Worm (Caenorhabditis elegans) whole organism, young adult: ENCODE measurements around the gene rbm-26.

Experiments used
- B0019.2 ChIP-seq: fragments of 200-800 bp; sonication (Bioruptor generic); conservative IDR thresholded peaks from 2 replicates; pipeline ENCODE4 v1.3.6; 2022; ENCODE audit warnings: missing genetic modification reagents, missing genetic modification characterization, missing compliant biosample characterization
- B0336.3 ChIP-seq: fragments of 200-800 bp; sonication (Bioruptor generic); IDR thresholded peaks from 2 replicates; pipeline ENCODE4 v1.3.6; 2022; ENCODE audit warnings: missing genetic modification characterization, missing compliant biosample characterization
- C17E4.6 ChIP-seq: fragments of 200-800 bp; sonication (Bioruptor generic); IDR thresholded peaks from 2 replicates; pipeline ENCODE4 v1.3.6; 2022; ENCODE audit warnings: missing genetic modification reagents, missing genetic modification characterization, missing compliant biosample characterization
- F22D6.2 ChIP-seq: sonication (generic microtip); optimal IDR thresholded peaks from 2 replicates; lab custom pipeline; 2016; ENCODE audit warnings: mild to moderate bottlenecking, missing genetic modification characterization, missing compliant biosample characterization
- F39B2.1 ChIP-seq: fragments of 200-800 bp; sonication (Bioruptor generic); IDR thresholded peaks from 2 replicates; pipeline ENCODE4 v1.3.6; 2022; ENCODE audit warnings: missing genetic modification reagents, missing genetic modification characterization, missing compliant biosample characterization
- F52B5.7 ChIP-seq: sonication (generic microtip); optimal IDR thresholded peaks from 2 replicates; lab custom pipeline; 2016; ENCODE audit warnings: mild to moderate bottlenecking, missing genetic modification characterization, missing compliant biosample characterization
- T07F8.4 ChIP-seq: sonication (generic microtip); optimal IDR thresholded peaks from 2 replicates; lab custom pipeline; 2016; ENCODE audit warnings: mild to moderate bottlenecking, missing genetic modification characterization, moderate library complexity, missing compliant biosample characterization
- T26A5.8 ChIP-seq: sonication (generic microtip); optimal IDR thresholded peaks from 2 replicates; lab custom pipeline; 2016; ENCODE audit warnings: missing genetic modification characterization, missing compliant biosample characterization
- Y53F4B.3 ChIP-seq: fragments of 200-800 bp; sonication (Bioruptor generic); IDR thresholded peaks from 2 replicates; pipeline ENCODE4 v1.3.6; 2022; ENCODE audit warnings: missing genetic modification reagents, missing genetic modification characterization, missing compliant biosample characterization
- Y56A3A.18 ChIP-seq: fragments of 200-800 bp; sonication (Bioruptor generic); IDR thresholded peaks from 2 replicates; pipeline ENCODE4 v1.3.6; 2022; ENCODE audit warnings: missing genetic modification reagents, missing genetic modification characterization, missing compliant biosample characterization
- Y67H2A.10 ChIP-seq: fragments of 200-800 bp; sonication (Bioruptor generic); conservative IDR thresholded peaks from 2 replicates; pipeline ENCODE4 v1.3.6; 2022; ENCODE audit warnings: missing genetic modification reagents, missing genetic modification characterization, missing compliant biosample characterization
- Y95B8A.8 ChIP-seq: fragments of 200-800 bp; sonication (Bioruptor generic); IDR thresholded peaks from 2 replicates; pipeline ENCODE4 v1.3.6; 2022; ENCODE audit warnings: missing genetic modification reagents, missing genetic modification characterization, missing compliant biosample characterization
- akir-1 ChIP-seq: fragments of 200-800 bp; sonication (Bioruptor generic); optimal IDR thresholded peaks from 2 replicates; lab custom pipeline; 2018; ENCODE audit warnings: mild to moderate bottlenecking, missing genetic modification characterization, moderate library complexity, missing compliant biosample characterization
- aptf-2 ChIP-seq: fragments of 200-800 bp; sonication (Bioruptor generic); conservative IDR thresholded peaks from 2 replicates; pipeline ENCODE4 v1.3.6; 2022; ENCODE audit warnings: missing genetic modification reagents, missing genetic modification characterization, missing compliant biosample characterization
- attf-5 ChIP-seq: fragments of 200-800 bp; sonication (Bioruptor generic); optimal IDR thresholded peaks from 2 replicates; lab custom pipeline; 2018; ENCODE audit warnings: mild to moderate bottlenecking, missing genetic modification characterization, missing compliant biosample characterization
- attf-6 ChIP-seq: fragments of 200-800 bp; sonication (Bioruptor generic); IDR thresholded peaks from 2 replicates; pipeline ENCODE4 v1.3.6; 2022; ENCODE audit warnings: missing genetic modification reagents, missing genetic modification characterization, missing compliant biosample characterization
- ceh-40 ChIP-seq: fragments of 200-800 bp; sonication (Bioruptor generic); IDR thresholded peaks from 2 replicates; pipeline ENCODE4 v1.3.6; 2022; ENCODE audit warnings: missing genetic modification characterization, missing compliant biosample characterization
- ceh-58 ChIP-seq: fragments of 200-800 bp; sonication (Bioruptor generic); IDR thresholded peaks from 2 replicates; pipeline ENCODE4 v1.3.6; 2022; ENCODE audit warnings: missing genetic modification characterization, missing compliant biosample characterization
- chd-7 ChIP-seq: sonication (generic microtip); optimal IDR thresholded peaks from 2 replicates; lab custom pipeline; 2016; ENCODE audit warnings: mild to moderate bottlenecking, missing genetic modification characterization, moderate library complexity, missing compliant biosample characterization
- die-1 ChIP-seq: sonication (generic microtip); optimal IDR thresholded peaks from 2 replicates; lab custom pipeline; 2016; ENCODE audit warnings: missing genotype, mild to moderate bottlenecking, missing genetic modification characterization, missing compliant biosample characterization
- egl-44 ChIP-seq: fragments of 200-800 bp; sonication (Bioruptor generic); IDR thresholded peaks from 2 replicates; pipeline ENCODE4 v1.3.6; 2022; ENCODE audit warnings: missing genetic modification reagents, missing genetic modification characterization, missing compliant biosample characterization
- ekl-4 ChIP-seq: fragments of 200-800 bp; sonication (Bioruptor generic); IDR thresholded peaks from 2 replicates; pipeline ENCODE4 v1.3.6; 2022; ENCODE audit warnings: missing genetic modification reagents, missing genetic modification characterization, missing compliant biosample characterization
- ets-4 ChIP-seq: fragments of 200-800 bp; sonication (Bioruptor generic); optimal IDR thresholded peaks from 2 replicates; lab custom pipeline; 2018; ENCODE audit warnings: mild to moderate bottlenecking, missing genetic modification characterization, missing compliant biosample characterization
- him-1 ChIP-seq: sonication (generic microtip); optimal IDR thresholded peaks from 2 replicates; lab custom pipeline; 2016; ENCODE audit warnings: missing genotype, missing genetic modification reagents, missing genetic modification characterization, missing compliant biosample characterization
- hmg-1.2 ChIP-seq: fragments of 200-800 bp; sonication (Bioruptor generic); IDR thresholded peaks from 2 replicates; pipeline ENCODE4 v1.3.6; 2022; ENCODE audit warnings: missing genetic modification reagents, missing genetic modification characterization, missing compliant biosample characterization
- hmg-20 ChIP-seq: fragments of 200-800 bp; sonication (Bioruptor generic); IDR thresholded peaks from 2 replicates; pipeline ENCODE4 v1.3.6; 2022; ENCODE audit warnings: missing genetic modification reagents, missing genetic modification characterization, missing compliant biosample characterization
- hsf-1 ChIP-seq: fragments of 200-800 bp; sonication (Bioruptor generic); IDR thresholded peaks from 2 replicates; pipeline ENCODE4 v1.3.6; 2022; ENCODE audit warnings: missing genetic modification reagents, missing genetic modification characterization, missing compliant biosample characterization
- let-607 ChIP-seq, 2 experiments: fragments of 200-800 bp in 1 of 2; sonication (Bioruptor generic) in 1 of 2; sonication (generic microtip) in 1 of 2; optimal IDR thresholded peaks; 2 replicates each; lab custom pipeline; 2016 to 2018; ENCODE audit warnings: mild to moderate bottlenecking in 2 of 2, missing compliant biosample characterization in 2 of 2, missing genetic modification characterization in 2 of 2, moderate library complexity in 2 of 2, missing genotype in 1 of 2
- lin-35 ChIP-seq, 3 experiments: fragments of 150-350 bp in 2 of 3; sonication (generic microtip) in 1 of 3; optimal IDR thresholded peaks; 2 replicates each; lab custom pipeline; 2014 to 2018; ENCODE audit warnings: missing biosample characterization in 3 of 3, missing genetic modification characterization in 3 of 3, missing genetic modification reagents in 3 of 3
- lin-40 ChIP-seq: sonication (generic microtip); optimal IDR thresholded peaks from 2 replicates; lab custom pipeline; 2016; ENCODE audit warnings: missing genetic modification characterization, mild to moderate bottlenecking, missing compliant biosample characterization, missing genotype, missing genetic modification reagents
- lir-1 ChIP-seq: fragments of 200-800 bp; sonication (Bioruptor generic); conservative IDR thresholded peaks from 2 replicates; pipeline ENCODE4 v1.3.6; 2022; ENCODE audit warnings: missing genetic modification reagents, missing genetic modification characterization, missing compliant biosample characterization
- lsy-27 ChIP-seq: sonication (generic microtip); optimal IDR thresholded peaks from 2 replicates; lab custom pipeline; 2017; ENCODE audit warnings: missing genetic modification characterization, mild to moderate bottlenecking, missing compliant biosample characterization, antibody characterized with exemption, missing genotype, borderline replicate concordance; ENCODE audit not compliant: insufficient read depth
- mxl-1 ChIP-seq: sonication (generic microtip); optimal IDR thresholded peaks from 2 replicates; lab custom pipeline; 2016; ENCODE audit warnings: missing genetic modification characterization, missing compliant biosample characterization
- nhr-120 ChIP-seq: fragments of 200-800 bp; sonication (Bioruptor generic); IDR thresholded peaks from 2 replicates; pipeline ENCODE4 v1.3.6; 2022; ENCODE audit warnings: missing genetic modification characterization, missing compliant biosample characterization
- nhr-179 ChIP-seq: sonication (generic microtip); optimal IDR thresholded peaks from 2 replicates; lab custom pipeline; 2016; ENCODE audit warnings: mild to moderate bottlenecking, missing genetic modification characterization, missing compliant biosample characterization
- nhr-27 ChIP-seq: fragments of 200-800 bp; sonication (Bioruptor generic); optimal IDR thresholded peaks from 2 replicates; lab custom pipeline; 2018; ENCODE audit warnings: mild to moderate bottlenecking, missing genetic modification characterization, moderate library complexity, missing compliant biosample characterization
- nhr-80 ChIP-seq: sonication (generic microtip); optimal IDR thresholded peaks from 2 replicates; lab custom pipeline; 2016; ENCODE audit warnings: missing genetic modification characterization, missing compliant biosample characterization
- pha-4 ChIP-seq: fragments of 150-350 bp; sonication (generic microtip); optimal IDR thresholded peaks from 2 replicates; lab custom pipeline; 2014; ENCODE audit warnings: missing biosample characterization, missing genetic modification reagents, missing genetic modification characterization
- repo-1 ChIP-seq: sonication (generic microtip); optimal IDR thresholded peaks from 2 replicates; lab custom pipeline; 2017; ENCODE audit warnings: mild to moderate bottlenecking, missing genetic modification characterization, missing compliant biosample characterization
- sea-2 ChIP-seq: fragments of 200-800 bp; sonication (Bioruptor generic); IDR thresholded peaks from 2 replicates; pipeline ENCODE4 v1.3.6; 2022; ENCODE audit warnings: missing genetic modification characterization, missing compliant biosample characterization
- snpc-1.1 ChIP-seq: sonication (generic microtip); optimal IDR thresholded peaks from 2 replicates; lab custom pipeline; 2017; ENCODE audit warnings: missing genetic modification characterization, mild to moderate bottlenecking, missing compliant biosample characterization, antibody characterized with exemption, moderate library complexity, missing genotype, missing genetic modification reagents; ENCODE audit not compliant: insufficient read depth
- xnd-1 ChIP-seq: sonication (generic microtip); optimal IDR thresholded peaks from 2 replicates; lab custom pipeline; 2016; ENCODE audit warnings: missing genotype, missing genetic modification reagents, missing genetic modification characterization, missing compliant biosample characterization
- zfh-2 ChIP-seq: fragments of 200-800 bp; sonication (Bioruptor generic); conservative IDR thresholded peaks from 2 replicates; pipeline ENCODE4 v1.3.6; 2022; ENCODE audit warnings: missing genetic modification reagents, missing genetic modification characterization, missing compliant biosample characterization
- ztf-18 ChIP-seq: sonication (generic microtip); optimal IDR thresholded peaks from 2 replicates; lab custom pipeline; 2016; ENCODE audit warnings: missing genotype, mild to moderate bottlenecking, missing genetic modification characterization, missing compliant biosample characterization
- ztf-22 ChIP-seq: fragments of 200-800 bp; sonication (Bioruptor generic); optimal IDR thresholded peaks from 2 replicates; lab custom pipeline; 2018; ENCODE audit warnings: mild to moderate bottlenecking, missing genetic modification characterization, moderate library complexity, missing compliant biosample characterization
- ztf-25 ChIP-seq: fragments of 200-800 bp; sonication (Bioruptor generic); IDR thresholded peaks from 2 replicates; pipeline ENCODE4 v1.3.6; 2022; ENCODE audit warnings: missing genetic modification reagents, missing genetic modification characterization, missing compliant biosample characterization
- ztf-26 ChIP-seq: sonication (generic microtip); optimal IDR thresholded peaks from 2 replicates; lab custom pipeline; 2017; ENCODE audit warnings: missing genetic modification characterization, missing compliant biosample characterization
- ztf-3 ChIP-seq: fragments of 200-800 bp; sonication (Bioruptor generic); optimal IDR thresholded peaks from 2 replicates; lab custom pipeline; 2018; ENCODE audit warnings: mild to moderate bottlenecking, missing genetic modification characterization, missing compliant biosample characterization
- ztf-6 ChIP-seq: fragments of 200-800 bp; sonication (Bioruptor generic); IDR thresholded peaks from 2 replicates; pipeline ENCODE4 v1.3.6; 2022; ENCODE audit warnings: missing genetic modification reagents, missing genetic modification characterization, missing compliant biosample characterization

The rbm-26 gene

ce11 chrIII:5706077-5706627 is 5.2 kb upstream of the rbm-26 start, which contains the start of gene rpl-23 (continued):
- TF ChIP-seq ztf-25: no peak
- TF ChIP-seq egl-44: no peak
- TF ChIP-seq Y67H2A.10: no peak
- TF ChIP-seq B0336.3 (GFP tag; lab: Robert Waterston, UW): no peak
- peak; percentile 53 for TF ChIP-seq lsy-27
- TF ChIP-seq F22D6.2 (tag; lab: Kevin White, UChicago): no peak
- peak; percentile 40 for TF ChIP-seq ztf-18 (tag; lab: Kevin White, UChicago)
- TF ChIP-seq ets-4 (GFP tag; lab: Kevin White, UChicago): no peak
- TF ChIP-seq snpc-1.1 (tag; lab: Kevin White, UChicago): peak; percentile 54
- TF ChIP-seq akir-1 (GFP tag; lab: Kevin White, UChicago): no peak
- no peak for TF ChIP-seq hmg-20 (GFP tag; lab: Robert Waterston, UW)
- TF ChIP-seq ceh-58 (GFP tag; lab: Robert Waterston, UW): no peak
- no peak for TF ChIP-seq T26A5.8
- TF ChIP-seq nhr-27 (tag; lab: Kevin White, UChicago): no peak
- TF ChIP-seq Y95B8A.8: peak; percentile 74; the same call in 1 of the 2 replicates
- 0 out of 2 replicates have a peak, but pooled peaks have one; percentile 16 for TF ChIP-seq lir-1 (GFP tag; lab: Robert Waterston, UW)
- TF ChIP-seq nhr-120 (GFP tag; lab: Robert Waterston, UW): no peak
- no peak for TF ChIP-seq F39B2.1 (GFP tag; lab: Robert Waterston, UW)
- peak; percentile 67; the same call in 1 of the 2 replicates for TF ChIP-seq ekl-4 (GFP tag; lab: Robert Waterston, UW)
- no peak for TF ChIP-seq F52B5.7 (tag; lab: Kevin White, UChicago)
- no peak for TF ChIP-seq Y56A3A.18 (GFP tag; lab: Robert Waterston, UW)
- 0 out of 2 replicates have a peak, but pooled peaks have one; percentile 48 for TF ChIP-seq aptf-2
- TF ChIP-seq ceh-40 (GFP tag; lab: Robert Waterston, UW): no peak
- no peak for TF ChIP-seq mxl-1 (tag; lab: Kevin White, UChicago)
- no peak for TF ChIP-seq chd-7 (tag; lab: Kevin White, UChicago)
- no peak for TF ChIP-seq zfh-2 (GFP tag; lab: Robert Waterston, UW)
- TF ChIP-seq ztf-22 (GFP tag; lab: Kevin White, UChicago): no peak
- peak; percentile 87 for TF ChIP-seq hmg-1.2 (GFP tag; lab: Robert Waterston, UW)
- no peak for TF ChIP-seq him-1
- TF ChIP-seq ztf-26 (tag; lab: Kevin White, UChicago): no peak
- no peak for TF ChIP-seq die-1 (tag; lab: Kevin White, UChicago)
- TF ChIP-seq T07F8.4 (tag; lab: Kevin White, UChicago): no peak
- peak; percentile 48; the same call in 1 of the 2 replicates for TF ChIP-seq B0019.2 (GFP tag; lab: Robert Waterston, UW)
- peak; percentile 18 for TF ChIP-seq pha-4
- TF ChIP-seq let-607 (tag; optimal IDR thresholded peaks at IDR 0.05; lab: Kevin White, UChicago): peak in 1 of 2 experiments; percentile 1
- no peak for TF ChIP-seq Y53F4B.3
- peak in 1 of 3 experiments; percentile 85 for TF ChIP-seq lin-35 (GFP tag; optimal IDR thresholded peaks at IDR 0.05; lab: Kevin White, UChicago)
- peak; percentile 71 for TF ChIP-seq lin-40 (tag; lab: Kevin White, UChicago)
- TF ChIP-seq ztf-6 (GFP tag; lab: Robert Waterston, UW): no peak
- TF ChIP-seq nhr-80: peak; percentile 5
- TF ChIP-seq sea-2 (GFP tag; lab: Robert Waterston, UW): no peak
- peak; percentile 91 for TF ChIP-seq attf-5 (GFP tag; lab: Kevin White, UChicago)
- TF ChIP-seq C17E4.6 (GFP tag; lab: Robert Waterston, UW): no peak
- no peak for TF ChIP-seq attf-6 (GFP tag; lab: Robert Waterston, UW)
- no peak for TF ChIP-seq ztf-3 (GFP tag; lab: Kevin White, UChicago)
- peak; percentile 10 for TF ChIP-seq xnd-1 (tag; lab: Kevin White, UChicago)
- TF ChIP-seq nhr-179 (tag; lab: Kevin White, UChicago): no peak
- no peak for TF ChIP-seq hsf-1 (GFP tag; lab: Robert Waterston, UW)
- no peak for TF ChIP-seq repo-1 (tag; lab: Kevin White, UChicago)
